Worm (Caenorhabditis elegans) whole organism, L4 larva: ENCODE measurements around the gene nhr-19.

ENCODE experiments used
- cey-2 ChIP-seq: sonication (generic microtip); optimal IDR thresholded peaks from 3 replicates; lab custom pipeline; 2017; ENCODE audit warnings: missing genetic modification characterization, mild to moderate bottlenecking, missing compliant biosample characterization, antibody characterized with exemption, borderline replicate concordance; ENCODE audit not compliant: insufficient read depth
- lsy-2 ChIP-seq, 2 experiments: fragments of 150-350 bp in 1 of 2; sonication (generic microtip) in 1 of 2; optimal IDR thresholded peaks; 2 replicates each; lab custom pipeline; 2014 to 2017; ENCODE audit warnings: missing biosample characterization in 2 of 2, missing genetic modification characterization in 2 of 2
- nhr-237 ChIP-seq: sonication (generic microtip); optimal IDR thresholded peaks from 2 replicates; lab custom pipeline; 2017; ENCODE audit warnings: missing biosample characterization, missing genetic modification characterization
- rbr-2 ChIP-seq: sonication (generic microtip); optimal IDR thresholded peaks from 2 replicates; lab custom pipeline; 2016; ENCODE audit warnings: missing genotype, missing genetic modification characterization, missing compliant biosample characterization

DNA sequence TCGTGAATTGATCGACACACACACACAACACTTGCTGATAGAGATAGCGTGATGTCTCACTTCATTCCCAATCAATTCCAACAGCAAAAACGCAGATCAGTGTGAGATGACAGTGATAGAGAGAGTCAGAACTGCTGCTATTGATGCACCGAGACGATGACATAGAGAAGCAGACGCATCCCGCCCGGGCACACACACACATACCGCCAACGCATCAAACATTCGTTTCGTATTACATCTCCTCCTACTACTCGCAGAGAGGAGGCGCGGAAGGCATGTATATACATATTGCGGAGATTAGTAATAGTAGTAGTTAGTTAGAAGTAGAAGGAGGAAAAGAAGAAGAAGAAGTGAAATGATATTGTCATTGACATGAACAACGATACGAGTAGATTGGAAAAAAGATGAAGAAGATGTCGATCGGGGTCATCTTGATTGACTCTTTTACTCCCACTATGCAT lies 14.1 kb upstream of the nhr-19 start:
- no peak for TF ChIP-seq cey-2
- TF ChIP-seq rbr-2 (tag; lab: Kevin White, UChicago): no peak
- TF ChIP-seq nhr-237 (tag; lab: Kevin White, UChicago): no peak
- TF ChIP-seq lsy-2 (tag; optimal IDR thresholded peaks at IDR 0.05; lab: Kevin White, UChicago): peak; percentile 45 to 48
